Worm (Caenorhabditis elegans) whole organism, young adult: Measurements from ENCODE around the gene C06E4.5.

ENCODE experiments used
- attf-6 ChIP-seq: fragments of 200-800 bp; sonication (Bioruptor generic); IDR thresholded peaks from 2 replicates; pipeline ENCODE4 v1.3.6; 2022; ENCODE audit warnings: missing genetic modification reagents, missing genetic modification characterization, missing compliant biosample characterization
- cebp-1 ChIP-seq, 2 experiments: fragments of 200-800 bp in 1 of 2; sonication (Bioruptor generic) in 1 of 2; sonication (generic microtip) in 1 of 2; IDR thresholded peaks in 1 of 2; optimal IDR thresholded peaks in 1 of 2; 2 replicates each; pipeline versions ENCODE4 v1.3.6 to Lab custom; 2017 to 2022; ENCODE audit warnings: missing compliant biosample characterization in 2 of 2, missing genetic modification characterization in 2 of 2, mild to moderate bottlenecking in 1 of 2, missing genetic modification reagents in 1 of 2, moderate library complexity in 1 of 2
- tbx-9 ChIP-seq: sonication (generic microtip); optimal IDR thresholded peaks from 2 replicates; lab custom pipeline; 2016; ENCODE audit warnings: borderline replicate concordance, missing genetic modification characterization, inconsistent platforms, missing compliant biosample characterization
- unc-130 ChIP-seq: sonication (generic microtip); optimal IDR thresholded peaks from 2 replicates; lab custom pipeline; 2016; ENCODE audit warnings: missing genetic modification reagents, missing genetic modification characterization, missing compliant biosample characterization

ce11 chrIV:7240564-7240963, 14.2 kb upstream of the C06E4.5 start:
- TF ChIP-seq tbx-9 (tag; lab: Kevin White, UChicago) = no peak
- TF ChIP-seq unc-130 (GFP tag; lab: Kevin White, UChicago) = no peak
- no peak for TF ChIP-seq cebp-1 (GFP tag; IDR thresholded peaks at IDR 0.05; lab: Robert Waterston, UW)
- peak; percentile 27 for TF ChIP-seq cebp-1 (tag; optimal IDR thresholded peaks at IDR 0.05; lab: Kevin White, UChicago)
- no peak for TF ChIP-seq attf-6 (GFP tag; lab: Robert Waterston, UW)
